Worm (Caenorhabditis elegans) whole organism, L1 larva: ENCODE results near the gene spc-1.

Experiments
- aha-1 ChIP-seq: fragments of 150-350 bp; optimal IDR thresholded peaks from 2 replicates; lab custom pipeline; 2014; ENCODE audit warnings: missing biosample characterization, missing genetic modification characterization
- aly-2 ChIP-seq: fragments of 150-350 bp; optimal IDR thresholded peaks from 2 replicates; lab custom pipeline; 2014; ENCODE audit warnings: missing biosample characterization, missing genetic modification characterization
- blmp-1 ChIP-seq: fragments of 150-350 bp; optimal IDR thresholded peaks from 2 replicates; lab custom pipeline; 2014; ENCODE audit warnings: missing biosample characterization, missing genetic modification characterization
- ceh-88 ChIP-seq: fragments of 200-800 bp; sonication (Bioruptor generic); IDR thresholded peaks from 2 replicates; pipeline ENCODE4 v1.3.6; 2022; ENCODE audit warnings: missing genetic modification characterization, missing compliant biosample characterization
- lin-13 ChIP-seq: fragments of 150-350 bp; optimal IDR thresholded peaks from 2 replicates; lab custom pipeline; 2014; ENCODE audit warnings: missing biosample characterization, missing genetic modification reagents, missing genetic modification characterization
- nhr-90 ChIP-seq: sonication (generic microtip); optimal IDR thresholded peaks from 2 replicates; lab custom pipeline; 2016; ENCODE audit warnings: mild to moderate bottlenecking, missing genetic modification characterization, missing compliant biosample characterization; ENCODE audit not compliant: poor library complexity
- unc-62 ChIP-seq: fragments of 150-350 bp; optimal IDR thresholded peaks from 2 replicates; lab custom pipeline; 2014; ENCODE audit warnings: missing biosample characterization, missing genetic modification reagents, missing genetic modification characterization
- unc-86 ChIP-seq: sonication (generic microtip); optimal IDR thresholded peaks from 2 replicates; lab custom pipeline; 2016; ENCODE audit warnings: missing genetic modification characterization, missing compliant biosample characterization
- zag-1 ChIP-seq: fragments of 150-350 bp; optimal IDR thresholded peaks from 2 replicates; lab custom pipeline; 2014; ENCODE audit warnings: missing biosample characterization, missing genetic modification characterization

ce11 chrX:3080825-3081224 is 46.1 kb downstream of the spc-1 start, which contains the start of gene twk-16:
- TF ChIP-seq unc-62 (no peak), nhr-90 (no peak), aha-1 (tag; lab: Kevin White, UChicago) (no peak), blmp-1 (tag; lab: Kevin White, UChicago) (no peak), ceh-88 (GFP tag; lab: Robert Waterston, UW) (no peak), unc-86 (tag; lab: Kevin White, UChicago) (no peak), lin-13 (GFP tag; lab: Kevin White, UChicago) (no peak), aly-2 (tag; lab: Kevin White, UChicago) (no peak), zag-1 (tag; lab: Kevin White, UChicago) (no peak)
